Worm (Caenorhabditis elegans): ENCODE results near the gene metl-18.

ce11 chrIII:3470433-3470832, 44.9 kb downstream of the metl-18 start:
- TF ChIP-seq blmp-1 (tag; optimal IDR thresholded peaks at IDR 0.05) (no peak), snpc-4 (tag; optimal IDR thresholded peaks at IDR 0.05) (no peak), pha-4 (tag; optimal IDR thresholded peaks at IDR 0.05) (no peak), nhr-237 (tag; optimal IDR thresholded peaks at IDR 0.05) (no peak), lin-13 (tag; optimal IDR thresholded peaks at IDR 0.05) (no peak), unc-39 (tag; optimal IDR thresholded peaks at IDR 0.05) (no peak), drap-1 (GFP tag; optimal IDR thresholded peaks at IDR 0.05) (no peak), elt-1 (tag; optimal IDR thresholded peaks at IDR 0.05; ENCODE audit: borderline replicate concordance, insufficient read depth) (no peak), sptf-1 (tag; optimal IDR thresholded peaks at IDR 0.05) (no peak), ceh-43 (GFP tag; optimal IDR thresholded peaks at IDR 0.05) (no peak), mep-1 (tag; optimal IDR thresholded peaks at IDR 0.05) (no peak), nhr-28 (tag; optimal IDR thresholded peaks at IDR 0.05) (no peak), nhr-76 (tag; optimal IDR thresholded peaks at IDR 0.05) (no peak)

All from whole organism, mixed stage, embryonic.